Worm (Caenorhabditis elegans) whole organism, late embryonic: Measurements from ENCODE around the gene C53A5.17.

Experiments used
- F13H6.1 ChIP-seq: sonication (generic microtip); optimal IDR thresholded peaks from 2 replicates; lab custom pipeline; 2016; ENCODE audit warnings: missing genetic modification characterization, missing compliant biosample characterization
- K02D7.2 ChIP-seq: sonication (generic microtip); optimal IDR thresholded peaks from 2 replicates; lab custom pipeline; 2017; ENCODE audit warnings: mild to moderate bottlenecking, missing genetic modification characterization, missing compliant biosample characterization
- T23F11.4 ChIP-seq: fragments of 200-800 bp; sonication (Bioruptor generic); optimal IDR thresholded peaks from 2 replicates; lab custom pipeline; 2018; ENCODE audit warnings: mild to moderate bottlenecking, missing genetic modification characterization, missing compliant biosample characterization
- Y22D7AL.16 ChIP-seq: sonication (generic microtip); optimal IDR thresholded peaks from 2 replicates; lab custom pipeline; 2016; ENCODE audit warnings: missing genetic modification characterization, missing compliant biosample characterization
- ahr-1 ChIP-seq: sonication (generic microtip); optimal IDR thresholded peaks from 2 replicates; lab custom pipeline; 2016; ENCODE audit warnings: missing genetic modification characterization, missing compliant biosample characterization
- ceh-19 ChIP-seq: fragments of 200-800 bp; sonication (Bioruptor generic); optimal IDR thresholded peaks from 2 replicates; lab custom pipeline; 2018; ENCODE audit warnings: mild to moderate bottlenecking, missing genetic modification characterization, missing compliant biosample characterization
- ceh-2 ChIP-seq: sonication (generic microtip); optimal IDR thresholded peaks from 2 replicates; lab custom pipeline; 2016; ENCODE audit warnings: missing genotype, missing genetic modification characterization, missing compliant biosample characterization
- ceh-22 ChIP-seq: sonication (generic microtip); optimal IDR thresholded peaks from 2 replicates; lab custom pipeline; 2017; ENCODE audit warnings: missing biosample characterization, missing genetic modification characterization
- ceh-31 ChIP-seq: sonication (generic microtip); optimal IDR thresholded peaks from 2 replicates; lab custom pipeline; 2016; ENCODE audit warnings: missing genetic modification characterization, missing compliant biosample characterization
- ceh-34 ChIP-seq: sonication (generic microtip); optimal IDR thresholded peaks from 2 replicates; lab custom pipeline; 2016; ENCODE audit warnings: mild to moderate bottlenecking, missing genetic modification characterization, missing compliant biosample characterization
- ceh-6 ChIP-seq: fragments of 200-800 bp; sonication (Bioruptor generic); optimal IDR thresholded peaks from 2 replicates; lab custom pipeline; 2018; ENCODE audit warnings: mild to moderate bottlenecking, missing genetic modification characterization, missing compliant biosample characterization
- ceh-9 ChIP-seq: sonication (generic microtip); optimal IDR thresholded peaks from 2 replicates; lab custom pipeline; 2016; ENCODE audit warnings: mild to moderate bottlenecking, missing genetic modification characterization, inconsistent platforms, missing compliant biosample characterization
- dmd-4 ChIP-seq: sonication (generic microtip); optimal IDR thresholded peaks from 2 replicates; lab custom pipeline; 2016; ENCODE audit warnings: borderline replicate concordance, missing genetic modification characterization, missing compliant biosample characterization
- dve-1 ChIP-seq: sonication (generic microtip); optimal IDR thresholded peaks from 2 replicates; lab custom pipeline; 2017; ENCODE audit warnings: antibody characterized with exemption, mild to moderate bottlenecking, missing genetic modification characterization, missing compliant biosample characterization
- elt-2 ChIP-seq: sonication (generic microtip); optimal IDR thresholded peaks from 2 replicates; lab custom pipeline; 2016; ENCODE audit warnings: missing genetic modification reagents, missing genetic modification characterization, missing compliant biosample characterization
- elt-4 ChIP-seq: sonication (generic microtip); optimal IDR thresholded peaks from 2 replicates; lab custom pipeline; 2016; ENCODE audit warnings: missing genetic modification characterization, missing compliant biosample characterization
- eyg-1 ChIP-seq: sonication (generic microtip); optimal IDR thresholded peaks from 2 replicates; lab custom pipeline; 2016; ENCODE audit warnings: missing genotype, missing genetic modification characterization, missing compliant biosample characterization
- fkh-10 ChIP-seq: fragments of 150-350 bp; optimal IDR thresholded peaks from 2 replicates; lab custom pipeline; 2014; ENCODE audit warnings: missing biosample characterization, missing genetic modification reagents, missing genetic modification characterization
- fkh-6 ChIP-seq: sonication (generic microtip); optimal IDR thresholded peaks from 2 replicates; lab custom pipeline; 2016; ENCODE audit warnings: missing genetic modification characterization, missing compliant biosample characterization
- gmeb-2 ChIP-seq: sonication (generic microtip); optimal IDR thresholded peaks from 2 replicates; lab custom pipeline; 2016; ENCODE audit warnings: missing genetic modification characterization, inconsistent platforms, missing compliant biosample characterization
- hlh-30 ChIP-seq: sonication (generic microtip); optimal IDR thresholded peaks from 2 replicates; lab custom pipeline; 2017; ENCODE audit warnings: antibody characterized with exemption, missing genetic modification characterization, missing compliant biosample characterization; ENCODE audit not compliant: insufficient read depth
- hlh-6 ChIP-seq: sonication (generic microtip); optimal IDR thresholded peaks from 2 replicates; lab custom pipeline; 2016; ENCODE audit warnings: missing genotype, missing genetic modification characterization, missing compliant biosample characterization
- lin-11 ChIP-seq: fragments of 200-800 bp; sonication (Bioruptor generic); optimal IDR thresholded peaks from 2 replicates; lab custom pipeline; 2018; ENCODE audit warnings: mild to moderate bottlenecking, missing genetic modification characterization, missing compliant biosample characterization
- madf-2 ChIP-seq: sonication (generic microtip); optimal IDR thresholded peaks from 2 replicates; lab custom pipeline; 2017; ENCODE audit warnings: missing genetic modification characterization, missing compliant biosample characterization
- mec-3 ChIP-seq: sonication (generic microtip); optimal IDR thresholded peaks from 2 replicates; lab custom pipeline; 2016; ENCODE audit warnings: borderline replicate concordance, missing genetic modification characterization, missing compliant biosample characterization
- nhr-11 ChIP-seq: fragments of 150-350 bp; optimal IDR thresholded peaks from 2 replicates; lab custom pipeline; 2014; ENCODE audit warnings: missing biosample characterization, missing genetic modification characterization
- npax-4 ChIP-seq: sonication (generic microtip); optimal IDR thresholded peaks from 2 replicates; lab custom pipeline; 2016; ENCODE audit warnings: missing genetic modification characterization, missing compliant biosample characterization
- odd-2 ChIP-seq: sonication (generic microtip); optimal IDR thresholded peaks from 2 replicates; lab custom pipeline; 2017; ENCODE audit warnings: antibody characterized with exemption, mild to moderate bottlenecking, missing genetic modification characterization, missing compliant biosample characterization
- pag-3 ChIP-seq: sonication (generic microtip); optimal IDR thresholded peaks from 2 replicates; lab custom pipeline; 2016; ENCODE audit warnings: missing compliant biosample characterization, missing genetic modification characterization, borderline replicate concordance
- pat-9 ChIP-seq: fragments of 200-800 bp; sonication (Bioruptor generic); optimal IDR thresholded peaks from 2 replicates; lab custom pipeline; 2018; ENCODE audit warnings: mild to moderate bottlenecking, missing genetic modification characterization, moderate library complexity, missing compliant biosample characterization
- pax-1 ChIP-seq: fragments of 150-350 bp; optimal IDR thresholded peaks from 2 replicates; lab custom pipeline; 2014; ENCODE audit warnings: missing biosample characterization, missing genetic modification characterization
- pha-4 ChIP-seq: fragments of 150-350 bp; optimal IDR thresholded peaks from 2 replicates; lab custom pipeline; 2018; ENCODE audit warnings: missing biosample characterization, missing genetic modification reagents, missing genetic modification characterization
- pqm-1 ChIP-seq: sonication (generic microtip); optimal IDR thresholded peaks from 2 replicates; lab custom pipeline; 2016; ENCODE audit warnings: missing genetic modification characterization, missing compliant biosample characterization
- pros-1 ChIP-seq: fragments of 150-350 bp; optimal IDR thresholded peaks from 2 replicates; lab custom pipeline; 2014; ENCODE audit warnings: missing biosample characterization, missing genetic modification reagents, missing genetic modification characterization
- ref-2 ChIP-seq: sonication (generic microtip); optimal IDR thresholded peaks from 2 replicates; lab custom pipeline; 2016; ENCODE audit warnings: missing genetic modification characterization, missing compliant biosample characterization
- rnt-1 ChIP-seq: sonication (generic microtip); optimal IDR thresholded peaks from 2 replicates; lab custom pipeline; 2016; ENCODE audit warnings: missing genetic modification characterization, missing compliant biosample characterization
- sdc-2 ChIP-seq: sonication (generic microtip); optimal IDR thresholded peaks from 2 replicates; lab custom pipeline; 2016; ENCODE audit warnings: missing genotype, missing genetic modification characterization, missing compliant biosample characterization
- sox-2 ChIP-seq: fragments of 200-800 bp; sonication (Bioruptor generic); IDR thresholded peaks from 2 replicates; pipeline ENCODE4 v1.3.6; 2022; ENCODE audit warnings: missing genetic modification reagents, missing genetic modification characterization, missing compliant biosample characterization
- unc-86 ChIP-seq: sonication (generic microtip); optimal IDR thresholded peaks from 2 replicates; lab custom pipeline; 2016; ENCODE audit warnings: missing genetic modification characterization, missing compliant biosample characterization
- ztf-16 ChIP-seq: sonication (generic microtip); optimal IDR thresholded peaks from 2 replicates; lab custom pipeline; 2017; ENCODE audit warnings: missing genetic modification characterization, missing compliant biosample characterization

The C53A5.17 gene

DNA sequence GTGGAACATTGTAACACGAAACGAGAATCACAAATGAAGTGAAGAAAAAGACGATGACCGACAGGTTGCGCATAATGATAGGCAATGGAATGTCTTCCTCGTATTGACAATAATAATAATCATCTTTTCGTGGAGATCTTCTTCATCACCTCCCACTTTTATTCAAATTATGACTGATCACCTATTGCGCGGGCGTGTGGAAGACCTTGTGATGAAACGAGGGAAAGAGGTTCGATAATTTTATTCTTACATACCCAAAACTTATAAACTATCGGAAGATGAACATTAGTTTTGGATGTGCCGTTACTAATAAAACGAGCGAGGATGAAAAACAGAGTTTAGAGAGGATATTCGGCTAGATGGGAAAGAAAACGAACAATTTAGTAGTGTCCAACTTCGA, 2.2 kb upstream of the C53A5.17 start, which contains the start of gene C53A5.2:
C53A5.2 (minus strand) TSS at position 101 of the 400 bp plus-strand sequence.
- TF ChIP-seq dmd-4, result no peak
- TF ChIP-seq pat-9 (tag; lab: Kevin White, UChicago), result no peak
- TF ChIP-seq ceh-6 (GFP tag; lab: Kevin White, UChicago), result no peak
- TF ChIP-seq elt-2 (tag; lab: Kevin White, UChicago), result no peak
- no peak for TF ChIP-seq pax-1
- TF ChIP-seq ceh-19 (GFP tag; lab: Kevin White, UChicago), result no peak
- TF ChIP-seq Y22D7AL.16 (tag; lab: Kevin White, UChicago), result no peak
- TF ChIP-seq rnt-1, result no peak
- no peak for TF ChIP-seq ref-2 (tag; lab: Kevin White, UChicago)
- no peak for TF ChIP-seq pqm-1 (tag; lab: Kevin White, UChicago)
- no peak for TF ChIP-seq elt-4 (tag; lab: Kevin White, UChicago)

- no peak for TF ChIP-seq K02D7.2
- TF ChIP-seq ceh-34 (tag; lab: Kevin White, UChicago), result no peak
- no peak for TF ChIP-seq lin-11 (tag; lab: Kevin White, UChicago)
- no peak for TF ChIP-seq fkh-6 (tag; lab: Kevin White, UChicago)
- TF ChIP-seq ceh-9 (tag; lab: Kevin White, UChicago), result no peak
- TF ChIP-seq pag-3 (tag; lab: Kevin White, UChicago), result no peak
- TF ChIP-seq ceh-2 (tag; lab: Kevin White, UChicago), result no peak
- no peak for TF ChIP-seq ceh-22 (tag; lab: Kevin White, UChicago)
- no peak for TF ChIP-seq dmd-4
- TF ChIP-seq sox-2 (GFP tag; lab: Robert Waterston, UW), result no peak
Observed at ce11 chrV:14522514-14522913, 1.6 kb upstream of the C53A5.17 start, which contains the start of gene C53A5.16. C53A5.16 (minus strand) TSS chrV:14522614.

DNA sequence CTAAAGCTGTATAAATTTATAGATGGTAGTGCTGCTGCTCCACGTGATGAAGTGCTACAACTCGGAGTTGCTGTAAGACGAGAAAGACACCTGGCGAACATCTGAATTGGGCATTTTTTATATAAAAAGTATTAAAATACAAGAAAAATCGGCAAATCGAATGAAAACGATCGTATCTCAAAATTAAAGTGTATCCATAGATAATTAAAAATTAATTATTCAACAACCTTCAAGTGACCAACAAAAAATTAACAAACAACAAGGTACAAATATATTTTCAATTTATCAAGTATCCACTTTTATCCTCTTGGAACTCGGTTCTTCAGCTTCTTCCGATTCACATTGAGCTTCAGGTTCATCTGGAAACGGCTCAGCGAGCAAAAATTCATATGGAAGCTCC, 1.6 kb downstream of the C53A5.17 start, which contains the start of gene R02D5.8:
R02D5.8 (minus strand) TSS at position 101 of the 400 bp plus-strand sequence.
- TF ChIP-seq odd-2 (tag; lab: Kevin White, UChicago), result no peak
- no peak for TF ChIP-seq npax-4 (tag; lab: Kevin White, UChicago)
- TF ChIP-seq ztf-16 (tag; lab: Kevin White, UChicago), result no peak
- TF ChIP-seq hlh-30 (tag; lab: Kevin White, UChicago), result no peak
- no peak for TF ChIP-seq ahr-1 (tag; lab: Kevin White, UChicago)
- no peak for TF ChIP-seq eyg-1 (tag; lab: Kevin White, UChicago)
- no peak for TF ChIP-seq madf-2
- TF ChIP-seq T23F11.4, result no peak
- TF ChIP-seq dve-1 (tag; lab: Kevin White, UChicago), result no peak
- TF ChIP-seq gmeb-2 (tag; lab: Kevin White, UChicago), result no peak
- no peak for TF ChIP-seq pax-1
- no peak for TF ChIP-seq ceh-19 (GFP tag; lab: Kevin White, UChicago)
- no peak for TF ChIP-seq elt-2 (tag; lab: Kevin White, UChicago)
- no peak for TF ChIP-seq hlh-6 (tag; lab: Kevin White, UChicago)
- TF ChIP-seq mec-3, result no peak
- TF ChIP-seq unc-86, result no peak

- no peak for TF ChIP-seq mec-3
- TF ChIP-seq ztf-16 (tag; lab: Kevin White, UChicago), result no peak
- no peak for TF ChIP-seq hlh-6 (tag; lab: Kevin White, UChicago)
- no peak for TF ChIP-seq ceh-31 (tag; lab: Kevin White, UChicago)
- no peak for TF ChIP-seq ahr-1 (tag; lab: Kevin White, UChicago)
- no peak for TF ChIP-seq pros-1 (tag; lab: Kevin White, UChicago)
- TF ChIP-seq pqm-1 (tag; lab: Kevin White, UChicago), result no peak
- TF ChIP-seq ceh-34 (tag; lab: Kevin White, UChicago), result no peak
- TF ChIP-seq F13H6.1, result no peak
- TF ChIP-seq sdc-2, result no peak
- no peak for TF ChIP-seq fkh-10 (GFP tag; lab: Kevin White, UChicago)
- no peak for TF ChIP-seq pha-4 (tag; lab: Kevin White, UChicago)
- no peak for TF ChIP-seq nhr-11 (tag; lab: Kevin White, UChicago)
Observed at ce11 chrV:14518010-14518409, 2.9 kb downstream of the C53A5.17 start, which contains the start of gene R02D5.6. R02D5.6 (minus strand) TSS chrV:14518110.
